Fruit fly (Drosophila melanogaster) whole organism, embryonic: ENCODE results near the gene ND-13A.

Experiments used
- Awh ChIP-seq: fragments of 200-800 bp; sonication (Bioruptor generic); IDR thresholded peaks from 2 replicates; pipeline ENCODE4, ENCODE4 v1.3.6; 2022; ENCODE audit warnings: missing biosample characterization, missing genetic modification characterization
- CG10543 ChIP-seq: fragments of 200-800 bp; sonication (Bioruptor generic); optimal IDR thresholded peaks from 3 replicates; lab custom pipeline; 2017; ENCODE audit warnings: missing biosample characterization, mild to moderate bottlenecking, missing genetic modification characterization, moderate library complexity
- CG12071 ChIP-seq: fragments of 200-800 bp; sonication (Bioruptor generic); optimal IDR thresholded peaks from 3 replicates; lab custom pipeline; 2018; ENCODE audit warnings: missing biosample characterization, mild to moderate bottlenecking, missing genetic modification characterization
- CG13123 ChIP-seq: fragments of 200-800 bp; sonication (Bioruptor generic); optimal IDR thresholded peaks from 2 replicates; lab custom pipeline; 2016; ENCODE audit warnings: missing biosample characterization, missing genetic modification characterization
- CG13775 ChIP-seq: fragments of 200-800 bp; sonication (Bioruptor generic); optimal IDR thresholded peaks from 3 replicates; lab custom pipeline; 2017; ENCODE audit warnings: missing biosample characterization, mild to moderate bottlenecking, missing genetic modification characterization
- CG15073 ChIP-seq: fragments of 200-800 bp; sonication (Bioruptor generic); optimal IDR thresholded peaks from 2 replicates; lab custom pipeline; 2016; ENCODE audit warnings: missing biosample characterization, missing genetic modification characterization
- CG15514 ChIP-seq: fragments of 200-800 bp; sonication (Bioruptor generic); optimal IDR thresholded peaks from 3 replicates; lab custom pipeline; 2017; ENCODE audit warnings: missing biosample characterization, missing genetic modification characterization, mild to moderate bottlenecking, moderate library complexity, missing genetic modification reagents
- CG16863 ChIP-seq: fragments of 200-800 bp; sonication (Bioruptor generic); optimal IDR thresholded peaks from 3 replicates; lab custom pipeline; 2016; ENCODE audit warnings: missing biosample characterization, missing genetic modification characterization
- CG18476 ChIP-seq: fragments of 200-800 bp; sonication (Bioruptor generic); optimal IDR thresholded peaks from 2 replicates; lab custom pipeline; 2016; ENCODE audit warnings: missing biosample characterization, mild to moderate bottlenecking, missing genetic modification characterization
- CG30403 ChIP-seq: fragments of 200-800 bp; sonication (Bioruptor generic); optimal IDR thresholded peaks from 3 replicates; lab custom pipeline; 2016; ENCODE audit warnings: missing biosample characterization, missing genetic modification characterization
- CG34422 ChIP-seq: fragments of 200-800 bp; sonication (Bioruptor generic); IDR thresholded peaks from 3 replicates; pipeline ENCODE4 v1.3.6; 2022; ENCODE audit warnings: missing biosample characterization, missing genetic modification characterization
- CG4328 ChIP-seq: fragments of 200-800 bp; sonication (Bioruptor generic); optimal IDR thresholded peaks from 3 replicates; lab custom pipeline; 2017; ENCODE audit warnings: missing biosample characterization, missing genetic modification reagents, missing genetic modification characterization
- CG4424 ChIP-seq: fragments of 200-800 bp; sonication (Bioruptor generic); optimal IDR thresholded peaks from 3 replicates; lab custom pipeline; 2016; ENCODE audit warnings: missing biosample characterization, missing genetic modification characterization
- CG4707 ChIP-seq: fragments of 200-800 bp; sonication (Bioruptor generic); optimal IDR thresholded peaks from 2 replicates; lab custom pipeline; 2018; ENCODE audit warnings: missing biosample characterization, mild to moderate bottlenecking, missing genetic modification characterization, moderate library complexity
- CG6689 ChIP-seq: fragments of 200-800 bp; sonication (Bioruptor generic); IDR thresholded peaks from 2 replicates; pipeline ENCODE4 v1.3.6; 2022; ENCODE audit warnings: missing biosample characterization, missing genetic modification characterization
- CG7839 ChIP-seq: fragments of 200-800 bp; sonication (Bioruptor generic); optimal IDR thresholded peaks from 3 replicates; lab custom pipeline; 2018; ENCODE audit warnings: missing biosample characterization, mild to moderate bottlenecking, missing genetic modification characterization, moderate library complexity
- CkIIα-i1 ChIP-seq: fragments of 200-800 bp; sonication (Bioruptor generic); IDR thresholded peaks from 2 replicates; pipeline ENCODE4 v1.3.6; 2022; ENCODE audit warnings: missing biosample characterization, missing genetic modification characterization
- Ets97D ChIP-seq: fragments of 200-800 bp; sonication (Bioruptor generic); optimal IDR thresholded peaks from 3 replicates; lab custom pipeline; 2016; ENCODE audit warnings: missing biosample characterization, missing genetic modification characterization
- HHEX ChIP-seq: fragments of 200-800 bp; sonication (Bioruptor generic); optimal IDR thresholded peaks from 3 replicates; lab custom pipeline; 2017; ENCODE audit warnings: missing biosample characterization, mild to moderate bottlenecking, missing genetic modification characterization, missing genetic modification reagents
- Hand ChIP-seq: fragments of 200-800 bp; sonication (Bioruptor generic); optimal IDR thresholded peaks from 2 replicates; lab custom pipeline; 2017; ENCODE audit warnings: mild to moderate bottlenecking, missing biosample characterization, missing genetic modification reagents, missing genetic modification characterization
- Hr78 ChIP-seq, 2 experiments: fragments of 200-800 bp in 1 of 2; fragments of >200 bp in 1 of 2; sonication (Bioruptor generic) in 1 of 2; optimal IDR thresholded peaks; 2 replicates each; lab custom pipeline; 2017 to 2019; ENCODE audit warnings: missing biosample characterization in 2 of 2, missing genetic modification characterization in 2 of 2, mild to moderate bottlenecking in 1 of 2, moderate library complexity in 1 of 2
- Jarid2 ChIP-seq: fragments of 200-800 bp; sonication (Bioruptor generic); optimal IDR thresholded peaks from 3 replicates; lab custom pipeline; 2017; ENCODE audit warnings: mild to moderate bottlenecking, missing biosample characterization, missing genetic modification reagents, missing genetic modification characterization
- Mes4 ChIP-seq: fragments of 200-800 bp; sonication (Bioruptor generic); optimal IDR thresholded peaks from 2 replicates; lab custom pipeline; 2016; ENCODE audit warnings: missing biosample characterization, missing genetic modification characterization
- NfI ChIP-seq: fragments of 200-800 bp; sonication (Bioruptor generic); optimal IDR thresholded peaks from 3 replicates; lab custom pipeline; 2018; ENCODE audit warnings: missing biosample characterization, mild to moderate bottlenecking, missing genetic modification characterization, moderate library complexity
- Ravus ChIP-seq: fragments of 200-800 bp; sonication (Bioruptor generic); IDR thresholded peaks from 2 replicates; pipeline ENCODE4 v1.3.6; 2022; ENCODE audit warnings: missing biosample characterization, missing genetic modification characterization
- Sry-δ ChIP-seq: fragments of 200-800 bp; sonication (Bioruptor generic); optimal IDR thresholded peaks from 2 replicates; lab custom pipeline; 2016; ENCODE audit warnings: missing biosample characterization, missing genetic modification characterization
- Usf ChIP-seq: fragments of 200-800 bp; sonication (Bioruptor generic); optimal IDR thresholded peaks from 2 replicates; lab custom pipeline; 2017; ENCODE audit warnings: missing genotype, missing biosample characterization, missing genetic modification characterization
- ash1 ChIP-seq: fragments of 200-800 bp; sonication (Bioruptor generic); optimal IDR thresholded peaks from 2 replicates; lab custom pipeline; 2018; ENCODE audit warnings: missing biosample characterization, mild to moderate bottlenecking, missing genetic modification characterization
- az2 ChIP-seq: fragments of 200-800 bp; sonication (Bioruptor generic); optimal IDR thresholded peaks from 3 replicates; lab custom pipeline; 2016; ENCODE audit warnings: missing biosample characterization, missing genetic modification characterization
- bcd ChIP-seq: fragments of 200-800 bp; sonication (Bioruptor generic); optimal IDR thresholded peaks from 2 replicates; lab custom pipeline; 2017; ENCODE audit warnings: missing biosample characterization, mild to moderate bottlenecking, missing genetic modification characterization
- bowl ChIP-seq: fragments of 200-800 bp; sonication (Bioruptor generic); IDR thresholded peaks from 2 replicates; pipeline ENCODE4 v1.3.6; 2022; ENCODE audit warnings: missing biosample characterization, missing genetic modification characterization
- chinmo ChIP-seq: fragments of 200-800 bp; sonication (Bioruptor generic); IDR thresholded peaks from 4 replicates; pipeline ENCODE4 v1.3.6; 2022; ENCODE audit warnings: missing biosample characterization, missing genetic modification characterization; ENCODE audit not compliant: partially characterized antibody
- crol ChIP-seq: fragments of 200-800 bp; sonication (Bioruptor generic); IDR thresholded peaks from 2 replicates; pipeline ENCODE4 v1.3.6; 2022; ENCODE audit warnings: missing biosample characterization, missing genetic modification characterization
- dati ChIP-seq: fragments of 200-800 bp; sonication (Bioruptor generic); IDR thresholded peaks from 2 replicates; pipeline ENCODE4 v1.3.6; 2022; ENCODE audit warnings: missing biosample characterization, missing genetic modification characterization
- disco-r ChIP-seq: fragments of 200-800 bp; sonication (Bioruptor generic); optimal IDR thresholded peaks from 2 replicates; lab custom pipeline; 2016; ENCODE audit warnings: missing biosample characterization, missing genetic modification characterization
- ftz-f1 ChIP-seq: fragments of 200-800 bp; sonication (Bioruptor generic); optimal IDR thresholded peaks from 2 replicates; lab custom pipeline; 2016; ENCODE audit warnings: missing biosample characterization, missing genetic modification characterization
- gsb-n ChIP-seq: fragments of 200-800 bp; sonication (Bioruptor generic); optimal IDR thresholded peaks from 3 replicates; lab custom pipeline; 2018; ENCODE audit warnings: missing biosample characterization, mild to moderate bottlenecking, missing genetic modification characterization
- ind ChIP-seq: fragments of 200-800 bp; sonication (Bioruptor generic); optimal IDR thresholded peaks from 3 replicates; lab custom pipeline; 2016; ENCODE audit warnings: missing biosample characterization, missing genetic modification characterization
- klu ChIP-seq: fragments of 200-800 bp; sonication (Bioruptor generic); IDR thresholded peaks from 2 replicates; pipeline ENCODE4 v1.3.6; 2022; ENCODE audit warnings: missing biosample characterization, missing genetic modification characterization
- nmo ChIP-seq: fragments of 200-800 bp; sonication (Bioruptor generic); optimal IDR thresholded peaks from 2 replicates; lab custom pipeline; 2018; ENCODE audit warnings: missing biosample characterization, mild to moderate bottlenecking, missing genetic modification characterization, moderate library complexity
- p53 ChIP-seq: fragments of 200-800 bp; sonication (Bioruptor generic); optimal IDR thresholded peaks from 2 replicates; lab custom pipeline; 2016; ENCODE audit warnings: missing biosample characterization, missing genetic modification characterization
- pan ChIP-seq, 4 experiments: fragments of >200 bp in 3 of 4; fragments of 200-800 bp in 1 of 4; sonication (Bioruptor generic) in 1 of 4; optimal IDR thresholded peaks in 3 of 4; IDR thresholded peaks in 1 of 4; 2 replicates each; pipeline versions ENCODE4 v1.3.6 to Lab custom; 2017 to 2022; ENCODE audit warnings: missing biosample characterization in 2 of 4, missing genetic modification characterization in 2 of 4, mixed read lengths in 1 of 4
- pho ChIP-seq: fragments of 200-800 bp; sonication (Bioruptor generic); optimal IDR thresholded peaks from 2 replicates; lab custom pipeline; 2016; ENCODE audit warnings: missing biosample characterization, missing genetic modification characterization
- prd ChIP-seq, 3 experiments: fragments of >200 bp in 2 of 3; fragments of 200-800 bp in 1 of 3; sonication (Bioruptor generic) in 1 of 3; optimal IDR thresholded peaks in 2 of 3; IDR thresholded peaks in 1 of 3; 2 replicates in 2 of 3; 3 replicates in 1 of 3; pipeline versions ENCODE4 v1.3.6 to Lab custom; 2017 to 2022; ENCODE audit warnings: missing biosample characterization in 1 of 3, missing genetic modification characterization in 1 of 3
- ro ChIP-seq: fragments of 200-800 bp; sonication (Bioruptor generic); IDR thresholded peaks from 2 replicates; pipeline ENCODE4 v1.3.6; 2022; ENCODE audit warnings: missing biosample characterization, missing genetic modification characterization
- sc ChIP-seq, 3 experiments: fragments of >200 bp in 2 of 3; fragments of 200-800 bp in 1 of 3; sonication (Bioruptor generic) in 1 of 3; optimal IDR thresholded peaks; 2 replicates in 2 of 3; 3 replicates in 1 of 3; lab custom pipeline; 2017; ENCODE audit warnings: mild to moderate bottlenecking in 1 of 3, missing biosample characterization in 1 of 3, missing genetic modification characterization in 1 of 3, missing genetic modification reagents in 1 of 3
- sim ChIP-seq: fragments of 200-800 bp; sonication (Bioruptor generic); IDR thresholded peaks from 2 replicates; pipeline ENCODE4 v1.3.6; 2022; ENCODE audit warnings: missing biosample characterization, missing genetic modification characterization
- slbo ChIP-seq: fragments of 200-800 bp; sonication (Bioruptor generic); IDR thresholded peaks from 2 replicates; pipeline ENCODE4 v1.3.6; 2022; ENCODE audit warnings: missing biosample characterization, missing genetic modification characterization
- tx ChIP-seq: fragments of 200-800 bp; sonication (Bioruptor generic); optimal IDR thresholded peaks from 2 replicates; lab custom pipeline; 2016; ENCODE audit warnings: missing biosample characterization, missing genetic modification characterization

The ND-13A gene

dm6 chr2L:5060952-5061478 lies 39.1 kb downstream of the ND-13A start (continued):
- no peak for TF ChIP-seq Hr78 (GFP tag; optimal IDR thresholded peaks at IDR 0.05; lab: Kevin White, UChicago)
- TF ChIP-seq Usf: no peak
- TF ChIP-seq NfI (GFP tag; lab: Kevin White, UChicago): peak; percentile 40
- TF ChIP-seq prd (optimal IDR thresholded peaks at IDR 0.05; lab: Kevin White, UChicago): no peak
- peak; percentile 54; the same call in 2 of the 3 replicates for TF ChIP-seq prd (GFP tag; IDR thresholded peaks at IDR 0.05; lab: Robert Waterston, UW)
- peak; percentile 32 for TF ChIP-seq CG4424 (GFP tag; lab: Kevin White, UChicago)
- no peak for TF ChIP-seq CG4707 (GFP tag; lab: Kevin White, UChicago)
- peak; percentile 76 for TF ChIP-seq HHEX (GFP tag; lab: Kevin White, UChicago)
- peak; percentile 25 for TF ChIP-seq nmo (GFP tag; lab: Kevin White, UChicago)
- peak; percentile 73 for TF ChIP-seq Awh (GFP tag; lab: Robert Waterston, UW)
- no peak for TF ChIP-seq ash1 (GFP tag; lab: Kevin White, UChicago)
- TF ChIP-seq chinmo (GFP tag; lab: Robert Waterston, UW): no peak
- peak; percentile 8 for TF ChIP-seq ind (GFP tag; lab: Kevin White, UChicago)
- peak; percentile 32 for TF ChIP-seq ftz-f1 (GFP tag; lab: Kevin White, UChicago)
- no peak for TF ChIP-seq CG15073 (GFP tag; lab: Kevin White, UChicago)
- TF ChIP-seq CG15514 (GFP tag; lab: Kevin White, UChicago): peak; percentile 76
- TF ChIP-seq CG6689 (GFP tag; lab: Robert Waterston, UW): peak; percentile 40; the same call in 1 of the 2 replicates
- TF ChIP-seq Jarid2: peak; percentile 12
- peak; percentile 73 for TF ChIP-seq CG10543 (GFP tag; lab: Kevin White, UChicago)
- no peak for TF ChIP-seq tx (GFP tag; lab: Kevin White, UChicago)
- TF ChIP-seq Sry-δ (GFP tag; lab: Kevin White, UChicago): peak; percentile 27
- peak; percentile 45 for TF ChIP-seq Hand (GFP tag; lab: Kevin White, UChicago)
- peak; percentile 80 for TF ChIP-seq CG7839 (tag; lab: Kevin White, UChicago)
- peak; percentile 68 for TF ChIP-seq p53 (GFP tag; lab: Kevin White, UChicago)
- TF ChIP-seq bcd (GFP tag; lab: Kevin White, UChicago): peak; percentile 60
- TF ChIP-seq CG4328: peak; percentile 46
- TF ChIP-seq Ravus (GFP tag; lab: Robert Waterston, UW): peak; percentile 18
- TF ChIP-seq CG34422 (GFP tag; lab: Robert Waterston, UW): no peak
- TF ChIP-seq Ets97D: no peak
- peak; percentile 61 for TF ChIP-seq disco-r (GFP tag; lab: Kevin White, UChicago)
- TF ChIP-seq CG16863: no peak
- peak; percentile 58 for TF ChIP-seq CG30403 (GFP tag; lab: Kevin White, UChicago)
- TF ChIP-seq CkIIα-i1 (GFP tag; lab: Robert Waterston, UW): no peak
- peak; percentile 42 for TF ChIP-seq az2 (GFP tag; lab: Kevin White, UChicago)
- peak; percentile 32 for TF ChIP-seq gsb-n (tag; lab: Kevin White, UChicago)
- no peak for TF ChIP-seq ro (GFP tag; lab: Robert Waterston, UW)
- peak; percentile 43 for TF ChIP-seq CG13123
- no peak for TF ChIP-seq sim (GFP tag; lab: Robert Waterston, UW)
- TF ChIP-seq CG12071 (GFP tag; lab: Kevin White, UChicago): peak; percentile 65
- TF ChIP-seq pho (GFP tag; lab: Kevin White, UChicago): peak; percentile 20
- no peak for TF ChIP-seq Mes4 (GFP tag; lab: Kevin White, UChicago)
- TF ChIP-seq CG13775 (GFP tag; lab: Kevin White, UChicago): peak; percentile 35
- TF ChIP-seq klu: peak; percentile 54
- peak; percentile 56; the same call in 1 of the 2 replicates for TF ChIP-seq bowl (GFP tag; lab: Robert Waterston, UW)
- peak; percentile 78 for TF ChIP-seq slbo (GFP tag; lab: Robert Waterston, UW)
- peak; percentile 19 for TF ChIP-seq CG18476 (GFP tag; lab: Kevin White, UChicago)
- no peak for TF ChIP-seq pan (optimal IDR thresholded peaks at IDR 0.05; lab: Kevin White, UChicago)
- TF ChIP-seq pan (GFP tag; optimal IDR thresholded peaks at IDR 0.05 in 1 of 2, IDR thresholded peaks at IDR 0.05 in 1 of 2): peak in 1 of 2 experiments; percentile 65
- no peak for TF ChIP-seq crol (GFP tag; lab: Robert Waterston, UW)
- TF ChIP-seq dati (GFP tag; lab: Robert Waterston, UW): no peak
- TF ChIP-seq sc (optimal IDR thresholded peaks at IDR 0.05; lab: Kevin White, UChicago): no peak
- TF ChIP-seq sc (GFP tag; optimal IDR thresholded peaks at IDR 0.05; lab: Kevin White, UChicago): no peak
